Worm (Caenorhabditis elegans): Measurements from ENCODE around the gene ZC53.2.
A peak's percentile ranks its signal among the peaks of the same experiment; 100 is the strongest.

DNA sequence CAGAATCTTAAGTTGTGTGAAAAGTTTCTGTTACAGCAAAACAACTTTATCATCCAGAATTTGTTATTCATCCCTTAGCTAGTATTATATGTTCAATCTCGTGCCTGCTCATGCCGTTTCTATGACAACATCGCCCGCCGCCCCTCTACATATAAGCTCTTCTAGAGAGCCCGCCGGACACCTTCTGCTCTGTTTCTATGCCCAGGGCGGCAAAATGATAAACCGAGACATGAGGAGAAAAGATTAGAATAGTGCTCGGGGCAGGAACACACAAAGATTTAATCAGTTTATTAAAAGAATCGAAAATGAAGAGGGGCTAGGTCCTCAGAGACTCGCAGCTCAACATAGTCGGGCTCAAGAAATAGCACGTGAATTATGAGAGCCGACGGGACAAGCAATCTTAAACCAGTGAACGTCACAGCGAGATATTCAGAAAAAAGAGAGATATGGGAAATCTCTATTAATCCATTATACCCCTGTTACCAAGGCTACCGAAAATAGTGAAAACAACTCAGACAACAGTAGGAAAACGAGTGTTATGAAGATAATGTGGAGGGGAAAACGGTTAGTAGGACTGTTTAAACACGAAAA, 35.5 kb downstream of the ZC53.2 start:
- TF ChIP-seq cog-1 (tag; optimal IDR thresholded peaks at IDR 0.05) = peak; percentile 36
- TF ChIP-seq T22C8.4 (GFP tag; IDR thresholded peaks at IDR 0.05) = no peak
- TF ChIP-seq klf-2 (GFP tag; conservative IDR thresholded peaks at IDR 0.05) = no peak
- TF ChIP-seq ztf-23 (GFP tag; IDR thresholded peaks at IDR 0.05) = no peak

Data from whole organism, midembryonic.